Worm (Caenorhabditis elegans): ENCODE data around the gene B0336.12.

B0336.12 gene

DNA sequence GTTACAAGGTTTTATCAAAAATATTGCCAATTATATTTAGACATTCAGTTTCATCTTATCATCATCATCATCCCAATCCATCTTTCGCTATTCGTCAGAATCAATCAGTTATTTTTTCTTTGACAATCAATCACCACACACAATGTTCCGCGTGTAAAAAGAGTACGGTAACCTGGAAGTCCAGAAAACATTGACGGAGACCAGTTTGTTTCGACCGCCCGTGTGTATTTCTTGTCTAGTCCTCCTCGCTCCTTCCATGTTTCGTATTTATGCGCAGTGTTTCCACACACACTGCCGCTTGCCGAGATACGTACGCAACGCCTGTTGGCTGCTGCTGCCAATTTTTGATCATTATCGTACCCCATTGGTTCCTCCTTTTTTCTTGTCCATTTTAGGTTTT is 731 bp upstream of the B0336.12 start (continued):
- peak; percentile 37 for TF ChIP-seq nhr-71 (tag; optimal IDR thresholded peaks at IDR 0.05)
- TF ChIP-seq aha-1 (tag; optimal IDR thresholded peaks at IDR 0.05) = no peak
- peak; percentile 3 to 49 for TF ChIP-seq lin-35 (GFP tag; optimal IDR thresholded peaks at IDR 0.05)
- TF ChIP-seq pag-3 (tag; optimal IDR thresholded peaks at IDR 0.05; ENCODE audit: borderline replicate concordance, insufficient read depth) = no peak
- peak; percentile 51 for TF ChIP-seq unc-130 (tag; optimal IDR thresholded peaks at IDR 0.05)

DNA sequence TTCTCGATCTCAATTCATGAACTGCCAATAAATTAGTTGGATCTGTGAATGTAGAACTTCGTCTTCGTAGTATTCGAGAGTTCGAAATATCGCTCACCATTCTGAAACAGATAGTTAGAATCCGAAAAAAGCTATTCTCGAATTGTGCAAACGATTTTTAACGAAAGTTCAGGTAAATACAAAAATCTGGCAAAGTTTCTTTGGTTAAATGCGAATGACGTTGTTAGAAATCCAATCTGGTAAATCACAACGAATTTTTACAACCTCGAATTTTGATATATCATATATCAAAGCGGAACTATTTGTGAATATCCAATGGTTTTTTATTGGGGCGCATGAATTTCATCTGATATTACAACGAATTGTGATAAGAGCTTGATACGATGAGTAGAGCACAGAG is 721 bp downstream of the B0336.12 start, which contains the start of gene hpo-28:
hpo-28 (minus strand) TSS at position 101 of the 400 bp plus-strand sequence.
- no peak for TF ChIP-seq efl-1 (optimal IDR thresholded peaks at IDR 0.05)
- peak in 1 of 2 experiments; percentile 27 for TF ChIP-seq efl-1 (GFP tag; optimal IDR thresholded peaks at IDR 0.05 in 1 of 2)
- TF ChIP-seq blmp-1 (tag; optimal IDR thresholded peaks at IDR 0.05) = no peak
- no peak for TF ChIP-seq unc-86 (tag; optimal IDR thresholded peaks at IDR 0.05)
- TF ChIP-seq rnt-1 (tag; optimal IDR thresholded peaks at IDR 0.05) = peak; percentile 13

DNA sequence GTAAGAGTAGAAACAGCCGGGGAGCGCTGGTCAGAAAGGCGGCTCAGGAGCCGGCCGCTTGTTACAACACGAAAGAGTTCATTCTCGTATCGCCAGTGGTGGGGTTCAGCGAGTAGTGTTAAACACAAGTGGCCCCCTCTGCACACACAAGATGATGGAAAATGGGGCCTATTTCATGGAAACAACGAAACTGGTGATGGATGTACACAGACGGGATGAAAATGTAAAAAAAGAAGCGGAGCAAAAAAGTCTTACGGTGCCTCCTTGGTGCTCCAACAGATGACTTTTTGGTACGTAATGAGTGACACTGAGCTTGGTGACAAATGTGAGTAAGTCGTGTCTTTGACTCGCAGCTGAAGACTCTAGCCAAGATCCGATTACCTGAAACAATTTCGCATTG is 1.9 kb downstream of the B0336.12 start:
- peak; percentile 50 for TF ChIP-seq rnt-1 (tag; optimal IDR thresholded peaks at IDR 0.05)
- no peak for TF ChIP-seq blmp-1 (tag; optimal IDR thresholded peaks at IDR 0.05)
- no peak for TF ChIP-seq unc-62 (GFP tag; optimal IDR thresholded peaks at IDR 0.05)
- TF ChIP-seq Y116A8C.19 (tag; optimal IDR thresholded peaks at IDR 0.05; ENCODE audit: borderline replicate concordance) = no peak
- peak; percentile 25 for TF ChIP-seq nhr-71 (tag; optimal IDR thresholded peaks at IDR 0.05)
- no peak for TF ChIP-seq sup-37 (GFP tag; optimal IDR thresholded peaks at IDR 0.05)
- no peak for TF ChIP-seq ceh-88 (GFP tag; IDR thresholded peaks at IDR 0.05)
- no peak for TF ChIP-seq hlh-17 (GFP tag; optimal IDR thresholded peaks at IDR 0.05; ENCODE audit: borderline replicate concordance)
- TF ChIP-seq lin-14 (GFP tag; optimal IDR thresholded peaks at IDR 0.05) = peak; percentile 55
- no peak for TF ChIP-seq lin-13 (GFP tag; optimal IDR thresholded peaks at IDR 0.05)
- TF ChIP-seq nhr-28 (tag; optimal IDR thresholded peaks at IDR 0.05) = no peak
- no peak for TF ChIP-seq ama-1 (optimal IDR thresholded peaks at IDR 0.05)
- TF ChIP-seq nhr-19 (GFP tag; conservative IDR thresholded peaks at IDR 0.05) = no peak; the same call in 1 of the 2 replicates
- no peak for TF ChIP-seq nhr-12 (tag; optimal IDR thresholded peaks at IDR 0.05)
- TF ChIP-seq efl-3 (GFP tag; optimal IDR thresholded peaks at IDR 0.05) = no peak
- TF ChIP-seq lin-15B (tag; optimal IDR thresholded peaks at IDR 0.05) = no peak
- TF ChIP-seq pax-3 (tag; optimal IDR thresholded peaks at IDR 0.05) = no peak
- no peak for TF ChIP-seq tbx-2 (tag; optimal IDR thresholded peaks at IDR 0.05)
- TF ChIP-seq elt-3 (tag; optimal IDR thresholded peaks at IDR 0.05) = no peak
- no peak for TF ChIP-seq ceh-82 (tag; optimal IDR thresholded peaks at IDR 0.05)
- no peak for TF ChIP-seq mep-1 (tag; optimal IDR thresholded peaks at IDR 0.05)
- no peak for TF ChIP-seq F16B12.6 (tag; optimal IDR thresholded peaks at IDR 0.05)
- TF ChIP-seq skn-1 (tag; optimal IDR thresholded peaks at IDR 0.05) = no peak
- peak; percentile 37 for TF ChIP-seq dsc-1 (tag; optimal IDR thresholded peaks at IDR 0.05)
- TF ChIP-seq lsy-2 (tag; optimal IDR thresholded peaks at IDR 0.05) = peak in 1 of 2 experiments; percentile 19
- no peak for TF ChIP-seq unc-130 (tag; optimal IDR thresholded peaks at IDR 0.05)
- TF ChIP-seq snpc-4 (tag; optimal IDR thresholded peaks at IDR 0.05) = no peak
- TF ChIP-seq ztf-11 (tag; optimal IDR thresholded peaks at IDR 0.05) = no peak
- no peak for TF ChIP-seq nhr-77 (tag; optimal IDR thresholded peaks at IDR 0.05)

DNA sequence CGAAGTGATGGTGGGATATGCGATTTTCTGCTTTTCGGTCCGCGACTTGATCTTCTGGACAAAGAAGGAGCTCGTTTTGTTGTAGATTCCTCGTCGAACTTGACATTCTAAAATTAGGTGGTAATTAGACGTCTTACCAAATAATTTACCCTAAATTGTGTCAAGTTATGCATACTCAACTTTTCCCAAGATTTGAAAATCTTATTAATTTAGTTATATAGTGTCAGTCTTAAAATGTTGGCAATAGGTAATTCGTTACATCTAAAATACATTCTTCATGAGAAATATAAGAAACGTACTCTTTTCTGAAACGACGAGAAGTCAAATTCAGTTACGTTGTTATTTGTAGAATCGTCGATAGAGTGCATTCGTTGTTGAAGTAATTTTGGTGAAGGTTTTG is 2.4 kb downstream of the B0336.12 start:
- TF ChIP-seq sox-4 (tag; optimal IDR thresholded peaks at IDR 0.05) = no peak
- peak; percentile 99 for TF ChIP-seq alr-1 (tag; optimal IDR thresholded peaks at IDR 0.05; ENCODE audit: borderline replicate concordance)
- no peak for TF ChIP-seq irx-1 (tag; optimal IDR thresholded peaks at IDR 0.05)

Data from whole organism, L1 larva.